Fruit fly (Drosophila melanogaster): ENCODE data around the gene CG46280.

CG46280 gene

DNA sequence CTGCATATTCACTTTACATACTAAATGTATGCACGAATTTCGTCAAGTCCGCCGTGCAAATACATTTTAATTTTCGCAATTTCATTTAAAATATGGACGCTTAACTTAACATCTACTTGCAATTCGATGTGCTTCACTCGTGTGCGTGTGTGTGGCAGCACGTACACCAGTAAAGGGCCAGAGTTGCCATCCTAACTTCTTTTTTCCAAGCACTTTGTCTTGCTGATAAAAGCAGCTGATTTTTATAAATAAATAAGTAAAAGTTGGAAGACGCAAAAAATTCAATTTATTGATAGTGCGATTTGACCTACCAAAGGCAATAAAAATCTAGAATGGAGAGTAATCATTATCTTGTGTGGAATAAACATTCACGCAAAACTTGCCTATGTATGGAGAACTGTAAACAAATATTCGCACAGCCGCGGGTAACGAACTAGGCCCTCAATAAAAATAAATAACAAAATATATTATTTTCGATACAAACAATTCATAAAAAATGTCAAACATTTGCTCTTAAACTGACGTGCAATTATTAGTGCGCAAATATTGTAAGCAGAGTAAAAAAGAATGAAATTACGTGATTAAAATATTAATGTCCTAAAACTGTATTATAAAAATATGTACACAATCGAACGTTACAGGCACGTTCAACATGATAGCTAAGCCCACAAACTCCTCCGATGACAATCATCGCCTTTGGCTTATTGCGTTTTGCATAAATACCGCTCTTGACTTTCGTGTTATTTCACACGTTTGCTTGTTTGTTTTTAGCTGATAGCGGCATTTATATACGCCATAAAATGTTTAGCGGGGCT is 48.1 kb downstream of the CG46280 start (continued):
- 0 out of 3 replicates have a peak, but pooled peaks have one; percentile 16 for TF ChIP-seq zfh1 (GFP tag; IDR thresholded peaks at IDR 0.05)
- TF ChIP-seq ERR (GFP tag; optimal IDR thresholded peaks at IDR 0.05), result no peak
- TF ChIP-seq exex (tag; optimal IDR thresholded peaks at IDR 0.05), result no peak
- no peak for TF ChIP-seq peb (GFP tag; IDR thresholded peaks at IDR 0.05)
- TF ChIP-seq onecut (GFP tag; IDR thresholded peaks at IDR 0.05), result peak; percentile 55; the same call in 1 of the 2 replicates
- no peak for TF ChIP-seq bab2 (GFP tag; optimal IDR thresholded peaks at IDR 0.05)
- peak; percentile 45 for TF ChIP-seq CG6689 (GFP tag; IDR thresholded peaks at IDR 0.05)
- peak; percentile 32 for TF ChIP-seq tin (GFP tag; optimal IDR thresholded peaks at IDR 0.05)
- peak; percentile 52 for TF ChIP-seq nerfin-1 (tag; optimal IDR thresholded peaks at IDR 0.05)
- peak; percentile 16 for TF ChIP-seq CG10565 (GFP tag; optimal IDR thresholded peaks at IDR 0.05)
- TF ChIP-seq bcd (GFP tag; optimal IDR thresholded peaks at IDR 0.05), result peak; percentile 79
- no peak for TF ChIP-seq CG2875 (GFP tag; optimal IDR thresholded peaks at IDR 0.05)
- TF ChIP-seq crp (GFP tag; optimal IDR thresholded peaks at IDR 0.05), result peak in 1 of 2 experiments; percentile 48
- TF ChIP-seq Deaf1 (tag; optimal IDR thresholded peaks at IDR 0.05), result peak; percentile 40
- no peak for TF ChIP-seq psq (GFP tag; optimal IDR thresholded peaks at IDR 0.05)
- no peak for TF ChIP-seq bigmax (GFP tag; optimal IDR thresholded peaks at IDR 0.05)
- no peak for TF ChIP-seq Antp (GFP tag; optimal IDR thresholded peaks at IDR 0.05)
- peak; percentile 6; the same call in 1 of the 2 replicates for TF ChIP-seq CG43689 (GFP tag; IDR thresholded peaks at IDR 0.05)
- no peak; the same call in 1 of the 3 replicates for TF ChIP-seq croc (GFP tag; conservative IDR thresholded peaks at IDR 0.05)
- no peak for TF ChIP-seq sc (optimal IDR thresholded peaks at IDR 0.05)
- TF ChIP-seq sc (GFP tag; optimal IDR thresholded peaks at IDR 0.05), result peak; percentile 12
- peak; percentile 63 for TF ChIP-seq CG16815 (GFP tag; optimal IDR thresholded peaks at IDR 0.05)
- TF ChIP-seq CG9797 (GFP tag; optimal IDR thresholded peaks at IDR 0.05), result no peak
- peak; percentile 62; the same call in 2 of the 3 replicates for TF ChIP-seq CG17361 (GFP tag; IDR thresholded peaks at IDR 0.05)
- TF ChIP-seq Aef1 (GFP tag; IDR thresholded peaks at IDR 0.05), result peak; percentile 71
- TF ChIP-seq CG9437 (GFP tag; optimal IDR thresholded peaks at IDR 0.05), result peak; percentile 72
- TF ChIP-seq Ptx1 (GFP tag; IDR thresholded peaks at IDR 0.05), result peak; percentile 64
- peak in 2 of 3 experiments; percentile 56 to 63 for TF ChIP-seq lola (GFP tag; optimal IDR thresholded peaks at IDR 0.05)
- no peak for TF ChIP-seq CG17802 (tag; optimal IDR thresholded peaks at IDR 0.05)
- peak; percentile 86 for TF ChIP-seq Meics (GFP tag; optimal IDR thresholded peaks at IDR 0.05)
- peak; percentile 17; the same call in 1 of the 2 replicates for TF ChIP-seq Scr (GFP tag; IDR thresholded peaks at IDR 0.05; ENCODE audit: partially characterized antibody)
- TF ChIP-seq CG17912 (GFP tag; optimal IDR thresholded peaks at IDR 0.05), result no peak
- TF ChIP-seq YL-1 (GFP tag; optimal IDR thresholded peaks at IDR 0.05), result no peak
- peak; percentile 35 for TF ChIP-seq CG8388 (GFP tag; optimal IDR thresholded peaks at IDR 0.05)
- TF ChIP-seq Hr3 (GFP tag; optimal IDR thresholded peaks at IDR 0.05), result peak; percentile 3
- TF ChIP-seq CG9932 (GFP tag; IDR thresholded peaks at IDR 0.05), result peak; percentile 81
- TF ChIP-seq CG10209 (GFP tag; optimal IDR thresholded peaks at IDR 0.05), result peak; percentile 71
- TF ChIP-seq trh (GFP tag; optimal IDR thresholded peaks at IDR 0.05), result no peak
- no peak for TF ChIP-seq Taf1 (GFP tag; IDR thresholded peaks at IDR 0.05)
- peak; percentile 56; the same call in 1 of the 2 replicates for TF ChIP-seq E2f1 (GFP tag; IDR thresholded peaks at IDR 0.05)
- no peak for TF ChIP-seq her (GFP tag; optimal IDR thresholded peaks at IDR 0.05)
- TF ChIP-seq tap (tag; optimal IDR thresholded peaks at IDR 0.05), result peak; percentile 27
- peak; percentile 86 for TF ChIP-seq so (GFP tag; IDR thresholded peaks at IDR 0.05)
- no peak for TF ChIP-seq CG12744 (GFP tag; optimal IDR thresholded peaks at IDR 0.05)
- TF ChIP-seq Usf (GFP tag; optimal IDR thresholded peaks at IDR 0.05), result peak; percentile 60
- peak; percentile 72 for TF ChIP-seq mirr (GFP tag; optimal IDR thresholded peaks at IDR 0.05)
- TF ChIP-seq CG12769 (tag; optimal IDR thresholded peaks at IDR 0.05), result peak; percentile 27
- no peak for TF ChIP-seq fd64A (GFP tag; optimal IDR thresholded peaks at IDR 0.05)
- TF ChIP-seq chinmo (GFP tag; IDR thresholded peaks at IDR 0.05; ENCODE audit: partially characterized antibody), result 0 out of 4 replicates have a peak, but pooled peaks have one; percentile 43

All from whole organism, embryonic.